Worm (Caenorhabditis elegans) whole organism, late embryonic: ENCODE results near the gene K09E4.4.

Source experiments
- C08G9.2 ChIP-seq: sonication (generic microtip); optimal IDR thresholded peaks from 2 replicates; lab custom pipeline; 2016; ENCODE audit warnings: mild to moderate bottlenecking, missing genetic modification characterization, moderate library complexity, missing compliant biosample characterization
- K02D7.2 ChIP-seq: sonication (generic microtip); optimal IDR thresholded peaks from 2 replicates; lab custom pipeline; 2017; ENCODE audit warnings: mild to moderate bottlenecking, missing genetic modification characterization, missing compliant biosample characterization
- K09A11.1 ChIP-seq: sonication (generic microtip); optimal IDR thresholded peaks from 2 replicates; lab custom pipeline; 2017; ENCODE audit warnings: antibody characterized with exemption, mild to moderate bottlenecking, missing genetic modification characterization, missing compliant biosample characterization; ENCODE audit not compliant: insufficient read depth
- T23F11.4 ChIP-seq: fragments of 200-800 bp; sonication (Bioruptor generic); optimal IDR thresholded peaks from 2 replicates; lab custom pipeline; 2018; ENCODE audit warnings: mild to moderate bottlenecking, missing genetic modification characterization, missing compliant biosample characterization
- ama-1 ChIP-seq: fragments of 150-350 bp; optimal IDR thresholded peaks from 2 replicates; lab custom pipeline; 2014
- ceh-14 ChIP-seq: sonication (generic microtip); optimal IDR thresholded peaks from 2 replicates; lab custom pipeline; 2016; ENCODE audit warnings: missing genotype, missing genetic modification characterization, missing compliant biosample characterization
- ceh-19 ChIP-seq: fragments of 200-800 bp; sonication (Bioruptor generic); optimal IDR thresholded peaks from 2 replicates; lab custom pipeline; 2018; ENCODE audit warnings: mild to moderate bottlenecking, missing genetic modification characterization, missing compliant biosample characterization
- ceh-22 ChIP-seq: sonication (generic microtip); optimal IDR thresholded peaks from 2 replicates; lab custom pipeline; 2017; ENCODE audit warnings: missing biosample characterization, missing genetic modification characterization
- ceh-24 ChIP-seq: sonication (generic microtip); optimal IDR thresholded peaks from 2 replicates; lab custom pipeline; 2016; ENCODE audit warnings: mild to moderate bottlenecking, missing genetic modification characterization, missing compliant biosample characterization
- ceh-31 ChIP-seq: sonication (generic microtip); optimal IDR thresholded peaks from 2 replicates; lab custom pipeline; 2016; ENCODE audit warnings: missing genetic modification characterization, missing compliant biosample characterization
- ceh-34 ChIP-seq: sonication (generic microtip); optimal IDR thresholded peaks from 2 replicates; lab custom pipeline; 2016; ENCODE audit warnings: mild to moderate bottlenecking, missing genetic modification characterization, missing compliant biosample characterization
- ceh-6 ChIP-seq: fragments of 200-800 bp; sonication (Bioruptor generic); optimal IDR thresholded peaks from 2 replicates; lab custom pipeline; 2018; ENCODE audit warnings: mild to moderate bottlenecking, missing genetic modification characterization, missing compliant biosample characterization
- dmd-4 ChIP-seq: sonication (generic microtip); optimal IDR thresholded peaks from 2 replicates; lab custom pipeline; 2016; ENCODE audit warnings: borderline replicate concordance, missing genetic modification characterization, missing compliant biosample characterization
- dve-1 ChIP-seq: sonication (generic microtip); optimal IDR thresholded peaks from 2 replicates; lab custom pipeline; 2017; ENCODE audit warnings: antibody characterized with exemption, mild to moderate bottlenecking, missing genetic modification characterization, missing compliant biosample characterization
- elt-2 ChIP-seq: sonication (generic microtip); optimal IDR thresholded peaks from 2 replicates; lab custom pipeline; 2016; ENCODE audit warnings: missing genetic modification reagents, missing genetic modification characterization, missing compliant biosample characterization
- elt-4 ChIP-seq: sonication (generic microtip); optimal IDR thresholded peaks from 2 replicates; lab custom pipeline; 2016; ENCODE audit warnings: missing genetic modification characterization, missing compliant biosample characterization
- ets-4 ChIP-seq: sonication (generic microtip); optimal IDR thresholded peaks from 2 replicates; lab custom pipeline; 2016; ENCODE audit warnings: missing genetic modification characterization, missing compliant biosample characterization
- eyg-1 ChIP-seq: sonication (generic microtip); optimal IDR thresholded peaks from 2 replicates; lab custom pipeline; 2016; ENCODE audit warnings: missing genotype, missing genetic modification characterization, missing compliant biosample characterization
- fax-1 ChIP-seq: sonication (generic microtip); optimal IDR thresholded peaks from 2 replicates; lab custom pipeline; 2016; ENCODE audit warnings: missing genotype, missing genetic modification characterization, missing compliant biosample characterization
- fkh-6 ChIP-seq: sonication (generic microtip); optimal IDR thresholded peaks from 2 replicates; lab custom pipeline; 2016; ENCODE audit warnings: missing genetic modification characterization, missing compliant biosample characterization
- hlh-30 ChIP-seq: sonication (generic microtip); optimal IDR thresholded peaks from 2 replicates; lab custom pipeline; 2017; ENCODE audit warnings: antibody characterized with exemption, missing genetic modification characterization, missing compliant biosample characterization; ENCODE audit not compliant: insufficient read depth
- hlh-8 ChIP-seq: sonication (generic microtip); optimal IDR thresholded peaks from 2 replicates; lab custom pipeline; 2016; ENCODE audit warnings: missing genotype, missing genetic modification characterization, missing compliant biosample characterization
- madf-2 ChIP-seq: sonication (generic microtip); optimal IDR thresholded peaks from 2 replicates; lab custom pipeline; 2017; ENCODE audit warnings: missing genetic modification characterization, missing compliant biosample characterization
- mec-3 ChIP-seq: sonication (generic microtip); optimal IDR thresholded peaks from 2 replicates; lab custom pipeline; 2016; ENCODE audit warnings: borderline replicate concordance, missing genetic modification characterization, missing compliant biosample characterization
- nhr-11 ChIP-seq: fragments of 150-350 bp; optimal IDR thresholded peaks from 2 replicates; lab custom pipeline; 2014; ENCODE audit warnings: missing biosample characterization, missing genetic modification characterization
- odd-2 ChIP-seq: sonication (generic microtip); optimal IDR thresholded peaks from 2 replicates; lab custom pipeline; 2017; ENCODE audit warnings: antibody characterized with exemption, mild to moderate bottlenecking, missing genetic modification characterization, missing compliant biosample characterization
- pat-9 ChIP-seq: fragments of 200-800 bp; sonication (Bioruptor generic); optimal IDR thresholded peaks from 2 replicates; lab custom pipeline; 2018; ENCODE audit warnings: mild to moderate bottlenecking, missing genetic modification characterization, moderate library complexity, missing compliant biosample characterization
- pha-4 ChIP-seq: fragments of 150-350 bp; optimal IDR thresholded peaks from 2 replicates; lab custom pipeline; 2018; ENCODE audit warnings: missing biosample characterization, missing genetic modification reagents, missing genetic modification characterization
- pqm-1 ChIP-seq: sonication (generic microtip); optimal IDR thresholded peaks from 2 replicates; lab custom pipeline; 2016; ENCODE audit warnings: missing genetic modification characterization, missing compliant biosample characterization
- ref-2 ChIP-seq: sonication (generic microtip); optimal IDR thresholded peaks from 2 replicates; lab custom pipeline; 2016; ENCODE audit warnings: missing genetic modification characterization, missing compliant biosample characterization
- rnt-1 ChIP-seq: sonication (generic microtip); optimal IDR thresholded peaks from 2 replicates; lab custom pipeline; 2016; ENCODE audit warnings: missing genetic modification characterization, missing compliant biosample characterization
- sdc-2 ChIP-seq: sonication (generic microtip); optimal IDR thresholded peaks from 2 replicates; lab custom pipeline; 2016; ENCODE audit warnings: missing genotype, missing genetic modification characterization, missing compliant biosample characterization
- tbx-2 ChIP-seq: sonication (generic microtip); optimal IDR thresholded peaks from 2 replicates; lab custom pipeline; 2016; ENCODE audit warnings: missing genetic modification characterization, missing compliant biosample characterization
- ttx-3 ChIP-seq: sonication (generic microtip); optimal IDR thresholded peaks from 2 replicates; lab custom pipeline; 2016; ENCODE audit warnings: missing genetic modification reagents, missing genetic modification characterization, missing compliant biosample characterization
- unc-3 ChIP-seq, 2 experiments: fragments of 200-800 bp in 1 of 2; sonication (Bioruptor generic) in 1 of 2; sonication (generic microtip) in 1 of 2; conservative IDR thresholded peaks in 1 of 2; optimal IDR thresholded peaks in 1 of 2; 2 replicates each; pipeline versions ENCODE4 v1.3.6 to Lab custom; 2016 to 2022; ENCODE audit warnings: missing compliant biosample characterization in 2 of 2, missing genetic modification characterization in 2 of 2, missing genetic modification reagents in 1 of 2
- unc-42 ChIP-seq: sonication (generic microtip); optimal IDR thresholded peaks from 2 replicates; lab custom pipeline; 2016; ENCODE audit warnings: missing genotype, missing genetic modification characterization, missing compliant biosample characterization
- unc-55 ChIP-seq: sonication (generic microtip); optimal IDR thresholded peaks from 2 replicates; lab custom pipeline; 2017; ENCODE audit warnings: missing biosample characterization, missing genetic modification reagents, missing genetic modification characterization
- ztf-16 ChIP-seq: sonication (generic microtip); optimal IDR thresholded peaks from 2 replicates; lab custom pipeline; 2017; ENCODE audit warnings: missing genetic modification characterization, missing compliant biosample characterization

The K09E4.4 gene

ce11 chrII:14137538-14137937, 15.6 kb upstream of the K09E4.4 start, which contains the start of gene K09E4.1:
Gene K09E4.1, plus strand, starts transcription at chrII:14137838.
- TF ChIP-seq sdc-2 (tag; lab: Kevin White, UChicago), result no peak
- no peak for TF ChIP-seq C08G9.2 (tag; lab: Kevin White, UChicago)
- TF ChIP-seq ets-4, result no peak
- no peak for TF ChIP-seq K02D7.2 (tag; lab: Kevin White, UChicago)
- no peak for TF ChIP-seq elt-2 (tag; lab: Kevin White, UChicago)
- TF ChIP-seq eyg-1 (tag; lab: Kevin White, UChicago), result no peak
- TF ChIP-seq rnt-1 (tag; lab: Kevin White, UChicago), result no peak

ce11 chrII:14136302-14136701, 14.3 kb upstream of the K09E4.4 start:
- TF ChIP-seq elt-2 (tag; lab: Kevin White, UChicago) (no peak), unc-55 (no peak), dmd-4 (tag; lab: Kevin White, UChicago) (no peak), ref-2 (tag; lab: Kevin White, UChicago) (no peak), odd-2 (tag; lab: Kevin White, UChicago) (no peak), pat-9 (no peak), dve-1 (tag; lab: Kevin White, UChicago) (no peak), mec-3 (tag; lab: Kevin White, UChicago) (no peak), unc-42 (tag; lab: Kevin White, UChicago) (no peak), ceh-24 (tag; lab: Kevin White, UChicago) (no peak), ztf-16 (tag; lab: Kevin White, UChicago) (no peak), fkh-6 (no peak), ceh-34 (tag; lab: Kevin White, UChicago) (no peak), madf-2 (tag; lab: Kevin White, UChicago) (no peak)

ce11 chrII:14132733-14133132, 10.8 kb upstream of the K09E4.4 start, which contains the start of gene algn-3:
Gene algn-3, minus strand, starts transcription at chrII:14132833.
- TF ChIP-seq ceh-22 (tag; lab: Kevin White, UChicago) (no peak), hlh-8 (tag; lab: Kevin White, UChicago) (no peak), dmd-4 (tag; lab: Kevin White, UChicago) (no peak), dve-1 (tag; lab: Kevin White, UChicago) (no peak), tbx-2 (no peak), unc-55 (no peak), pqm-1 (tag; lab: Kevin White, UChicago) (no peak), ceh-19 (GFP tag; lab: Kevin White, UChicago) (no peak), mec-3 (tag; lab: Kevin White, UChicago) (no peak), pha-4 (tag; lab: Kevin White, UChicago) (no peak), ama-1 (lab: Kevin White, UChicago) (no peak), ceh-6 (GFP tag; lab: Kevin White, UChicago) (no peak), nhr-11 (no peak), ceh-14 (no peak), hlh-30 (no peak), madf-2 (tag; lab: Kevin White, UChicago) (no peak)

- TF ChIP-seq hlh-8 (tag; lab: Kevin White, UChicago) (no peak), elt-4 (tag; lab: Kevin White, UChicago) (peak; percentile 73)
These were observed 7.2 kb upstream of the K09E4.4 start for ce11 chrII:14129191-14129590.

ce11 chrII:14126841-14127240, 4.9 kb upstream of the K09E4.4 start, which contains the start of gene K09E4.3:
Gene K09E4.3, minus strand, starts transcription at chrII:14126941.
- no peak for TF ChIP-seq ets-4
- TF ChIP-seq, all 69 proteins: peak for 0

ce11 chrII:14118391-14118790, 3.6 kb downstream of the K09E4.4 start:
- TF ChIP-seq madf-2 (tag; lab: Kevin White, UChicago) (no peak), K02D7.2 (tag; lab: Kevin White, UChicago) (no peak), fax-1 (tag; lab: Kevin White, UChicago) (no peak), ceh-31 (no peak), unc-3 (GFP tag; conservative IDR thresholded peaks at IDR 0.05; lab: Robert Waterston, UW) (no peak), unc-3 (tag; optimal IDR thresholded peaks at IDR 0.05; lab: Kevin White, UChicago) (no peak), pat-9 (no peak), T23F11.4 (GFP tag; lab: Kevin White, UChicago) (no peak), ceh-14 (no peak), unc-55 (no peak), ttx-3 (tag; lab: Kevin White, UChicago) (no peak), pqm-1 (tag; lab: Kevin White, UChicago) (no peak), ceh-6 (GFP tag; lab: Kevin White, UChicago) (no peak), rnt-1 (tag; lab: Kevin White, UChicago) (no peak), ceh-22 (tag; lab: Kevin White, UChicago) (no peak), K09A11.1 (tag; lab: Kevin White, UChicago) (no peak), mec-3 (tag; lab: Kevin White, UChicago) (no peak), tbx-2 (no peak)
